Worm (Caenorhabditis elegans) whole organism, L2 larva: ENCODE measurements around the gene gplb-1.

Experiments used
- egl-27 ChIP-seq: sonication (generic microtip); optimal IDR thresholded peaks from 3 replicates; lab custom pipeline; 2017; ENCODE audit warnings: missing biosample characterization, missing genetic modification reagents, missing genetic modification characterization
- nhr-11 ChIP-seq: fragments of 150-350 bp; optimal IDR thresholded peaks from 2 replicates; lab custom pipeline; 2014; ENCODE audit warnings: missing biosample characterization, missing genetic modification characterization
- peb-1 ChIP-seq: fragments of 150-350 bp; optimal IDR thresholded peaks from 2 replicates; lab custom pipeline; 2014; ENCODE audit warnings: missing biosample characterization, missing genetic modification characterization
- skn-1 ChIP-seq: sonication (generic microtip); optimal IDR thresholded peaks from 2 replicates; lab custom pipeline; 2017; ENCODE audit warnings: missing biosample characterization, missing genetic modification characterization
- snpc-4 ChIP-seq: fragments of 150-350 bp; optimal IDR thresholded peaks from 2 replicates; lab custom pipeline; 2014; ENCODE audit warnings: missing biosample characterization, missing genetic modification characterization
- zag-1 ChIP-seq: fragments of 150-350 bp; optimal IDR thresholded peaks from 2 replicates; lab custom pipeline; 2014; ENCODE audit warnings: missing biosample characterization, missing genetic modification characterization

DNA sequence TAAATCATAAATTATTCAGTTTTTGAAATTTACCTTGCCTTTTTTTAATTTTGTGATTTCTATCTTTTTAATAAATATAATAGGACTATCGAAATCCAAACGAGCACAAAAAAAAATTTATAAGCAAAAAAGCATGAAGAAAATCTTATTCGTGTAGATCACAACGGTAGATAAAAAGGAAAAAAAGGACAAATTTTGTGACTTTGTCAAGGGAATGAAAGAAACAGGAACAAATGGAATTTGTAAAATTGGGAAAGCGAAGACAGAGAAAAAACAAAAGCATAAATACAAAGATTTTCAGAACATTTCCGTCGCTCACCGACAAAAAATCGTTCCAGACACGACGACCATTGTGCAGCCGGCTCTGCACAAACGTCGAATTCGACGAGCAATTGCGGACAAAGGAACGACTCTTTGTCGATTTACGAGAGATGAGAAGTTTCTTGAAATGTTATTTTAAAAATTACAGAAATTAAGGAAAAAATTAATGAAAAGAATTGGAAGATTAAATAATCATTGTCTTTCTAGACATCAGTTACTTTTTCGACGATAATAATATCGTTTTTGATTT lies 47.9 kb upstream of the gplb-1 start, which contains the start of gene F45F2.10:
- no peak for TF ChIP-seq nhr-11 (tag; lab: Kevin White, UChicago)
- TF ChIP-seq zag-1: no peak
- TF ChIP-seq peb-1 (tag; lab: Kevin White, UChicago): no peak
- peak; percentile 30 for TF ChIP-seq snpc-4 (tag; lab: Kevin White, UChicago)
- TF ChIP-seq skn-1 (tag; lab: Kevin White, UChicago): no peak
- no peak for TF ChIP-seq egl-27 (tag; lab: Kevin White, UChicago)
